Worm (Caenorhabditis elegans) whole organism, late embryonic: ENCODE data around the gene lpr-3.

Experiments used
- fax-1 ChIP-seq: sonication (generic microtip); optimal IDR thresholded peaks from 2 replicates; lab custom pipeline; 2016; ENCODE audit warnings: missing genotype, missing genetic modification characterization, missing compliant biosample characterization
- nhr-11 ChIP-seq: fragments of 150-350 bp; optimal IDR thresholded peaks from 2 replicates; lab custom pipeline; 2014; ENCODE audit warnings: missing biosample characterization, missing genetic modification characterization
- ztf-16 ChIP-seq: sonication (generic microtip); optimal IDR thresholded peaks from 2 replicates; lab custom pipeline; 2017; ENCODE audit warnings: missing genetic modification characterization, missing compliant biosample characterization

DNA sequence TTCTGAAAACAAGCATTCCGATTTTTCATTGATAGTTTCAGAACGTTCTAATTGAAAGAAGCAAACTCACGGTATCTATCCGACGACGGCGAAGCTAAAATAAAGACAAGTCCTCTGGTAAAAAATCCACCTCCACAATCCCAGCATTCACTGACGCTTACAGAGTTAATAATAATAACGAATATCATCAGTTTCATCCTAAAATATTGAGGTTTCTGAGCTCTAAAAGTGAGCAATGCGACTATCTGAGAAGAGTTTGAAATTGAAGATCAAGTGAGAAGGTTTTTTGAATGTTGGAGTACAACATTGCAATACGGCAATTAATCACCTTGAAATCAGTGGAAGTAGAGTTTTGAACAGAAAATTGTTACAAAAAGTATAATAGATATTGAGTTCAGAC is 19.3 kb downstream of the lpr-3 start, which contains the start of gene W04G3.12:
- TF ChIP-seq nhr-11 (tag; lab: Kevin White, UChicago) (no peak), ztf-16 (tag; lab: Kevin White, UChicago) (no peak), fax-1 (tag; lab: Kevin White, UChicago) (no peak)
